Worm (Caenorhabditis elegans) whole organism, L3 larva: Measurements from ENCODE around the gene Y39G8B.5.

ENCODE experiments used
- ama-1 ChIP-seq: fragments of 150-350 bp; optimal IDR thresholded peaks from 2 replicates; lab custom pipeline; 2018
- egl-27 ChIP-seq: sonication (generic microtip); optimal IDR thresholded peaks from 4 replicates; lab custom pipeline; 2017; ENCODE audit warnings: missing biosample characterization, missing genetic modification reagents, missing genetic modification characterization
- fos-1 ChIP-seq: fragments of 150-350 bp; optimal IDR thresholded peaks from 2 replicates; lab custom pipeline; 2014; ENCODE audit warnings: missing biosample characterization, missing genetic modification characterization
- nhr-43 ChIP-seq: sonication (generic microtip); optimal IDR thresholded peaks from 2 replicates; lab custom pipeline; 2016; ENCODE audit warnings: mild to moderate bottlenecking, missing genetic modification characterization, missing compliant biosample characterization; ENCODE audit not compliant: poor library complexity, severe bottlenecking
- nhr-76 ChIP-seq: fragments of 150-350 bp; sonication (generic microtip); optimal IDR thresholded peaks from 5 replicates; lab custom pipeline; 2014; ENCODE audit warnings: missing biosample characterization, missing genetic modification characterization
- pqm-1 ChIP-seq: fragments of 150-350 bp; optimal IDR thresholded peaks from 2 replicates; lab custom pipeline; 2017; ENCODE audit warnings: missing biosample characterization, missing genetic modification characterization, inconsistent platforms
- tbx-2 ChIP-seq: sonication (generic microtip); optimal IDR thresholded peaks from 2 replicates; lab custom pipeline; 2016; ENCODE audit warnings: mild to moderate bottlenecking, missing genetic modification characterization, missing compliant biosample characterization
- unc-62 ChIP-seq: fragments of 150-350 bp; sonication (generic microtip); optimal IDR thresholded peaks from 4 replicates; lab custom pipeline; 2014; ENCODE audit warnings: missing biosample characterization, missing genetic modification reagents, missing genetic modification characterization
- zag-1 ChIP-seq: fragments of 150-350 bp; optimal IDR thresholded peaks from 2 replicates; lab custom pipeline; 2014; ENCODE audit warnings: missing biosample characterization, missing genetic modification characterization

- no peak for TF ChIP-seq tbx-2 (tag; lab: Kevin White, UChicago)
- no peak for TF ChIP-seq nhr-43 (tag; lab: Kevin White, UChicago)
- no peak for TF ChIP-seq ama-1 (lab: Kevin White, UChicago)
- TF ChIP-seq unc-62 (GFP tag; lab: Kevin White, UChicago): no peak
- no peak for TF ChIP-seq egl-27 (tag; lab: Kevin White, UChicago)
- no peak for TF ChIP-seq pqm-1 (tag; lab: Kevin White, UChicago)
- no peak for TF ChIP-seq zag-1 (tag; lab: Kevin White, UChicago)
- no peak for TF ChIP-seq fos-1 (tag; lab: Kevin White, UChicago)
- no peak for TF ChIP-seq nhr-76
Measured at ce11 chrII:14014637-14015036, 23.0 kb upstream of the Y39G8B.5 start.
